Worm (Caenorhabditis elegans) whole organism, late embryonic: ENCODE results near the gene F16B12.4.

Source experiments
- C08G9.2 ChIP-seq: sonication (generic microtip); optimal IDR thresholded peaks from 2 replicates; lab custom pipeline; 2016; ENCODE audit warnings: mild to moderate bottlenecking, missing genetic modification characterization, moderate library complexity, missing compliant biosample characterization
- K09A11.1 ChIP-seq: sonication (generic microtip); optimal IDR thresholded peaks from 2 replicates; lab custom pipeline; 2017; ENCODE audit warnings: antibody characterized with exemption, mild to moderate bottlenecking, missing genetic modification characterization, missing compliant biosample characterization; ENCODE audit not compliant: insufficient read depth
- T23F11.4 ChIP-seq: fragments of 200-800 bp; sonication (Bioruptor generic); optimal IDR thresholded peaks from 2 replicates; lab custom pipeline; 2018; ENCODE audit warnings: mild to moderate bottlenecking, missing genetic modification characterization, missing compliant biosample characterization
- Y22D7AL.16 ChIP-seq: sonication (generic microtip); optimal IDR thresholded peaks from 2 replicates; lab custom pipeline; 2016; ENCODE audit warnings: missing genetic modification characterization, missing compliant biosample characterization
- ahr-1 ChIP-seq: sonication (generic microtip); optimal IDR thresholded peaks from 2 replicates; lab custom pipeline; 2016; ENCODE audit warnings: missing genetic modification characterization, missing compliant biosample characterization
- ceh-14 ChIP-seq: sonication (generic microtip); optimal IDR thresholded peaks from 2 replicates; lab custom pipeline; 2016; ENCODE audit warnings: missing genotype, missing genetic modification characterization, missing compliant biosample characterization
- ceh-19 ChIP-seq: fragments of 200-800 bp; sonication (Bioruptor generic); optimal IDR thresholded peaks from 2 replicates; lab custom pipeline; 2018; ENCODE audit warnings: mild to moderate bottlenecking, missing genetic modification characterization, missing compliant biosample characterization
- ceh-2 ChIP-seq: sonication (generic microtip); optimal IDR thresholded peaks from 2 replicates; lab custom pipeline; 2016; ENCODE audit warnings: missing genotype, missing genetic modification characterization, missing compliant biosample characterization
- ceh-24 ChIP-seq: sonication (generic microtip); optimal IDR thresholded peaks from 2 replicates; lab custom pipeline; 2016; ENCODE audit warnings: mild to moderate bottlenecking, missing genetic modification characterization, missing compliant biosample characterization
- ceh-30 ChIP-seq: fragments of 150-350 bp; optimal IDR thresholded peaks from 2 replicates; lab custom pipeline; 2014; ENCODE audit warnings: missing biosample characterization, missing genetic modification characterization
- ceh-45 ChIP-seq: fragments of 200-800 bp; sonication (Bioruptor generic); IDR thresholded peaks from 2 replicates; pipeline ENCODE4 v1.3.6; 2022; ENCODE audit warnings: missing genetic modification reagents, missing genetic modification characterization, missing compliant biosample characterization
- ceh-6 ChIP-seq: fragments of 200-800 bp; sonication (Bioruptor generic); optimal IDR thresholded peaks from 2 replicates; lab custom pipeline; 2018; ENCODE audit warnings: mild to moderate bottlenecking, missing genetic modification characterization, missing compliant biosample characterization
- ceh-9 ChIP-seq: sonication (generic microtip); optimal IDR thresholded peaks from 2 replicates; lab custom pipeline; 2016; ENCODE audit warnings: mild to moderate bottlenecking, missing genetic modification characterization, inconsistent platforms, missing compliant biosample characterization
- che-1 ChIP-seq: sonication (generic microtip); optimal IDR thresholded peaks from 2 replicates; lab custom pipeline; 2016; ENCODE audit warnings: mild to moderate bottlenecking, missing genetic modification characterization, missing compliant biosample characterization
- dmd-4 ChIP-seq: sonication (generic microtip); optimal IDR thresholded peaks from 2 replicates; lab custom pipeline; 2016; ENCODE audit warnings: borderline replicate concordance, missing genetic modification characterization, missing compliant biosample characterization
- elt-2 ChIP-seq: sonication (generic microtip); optimal IDR thresholded peaks from 2 replicates; lab custom pipeline; 2016; ENCODE audit warnings: missing genetic modification reagents, missing genetic modification characterization, missing compliant biosample characterization
- ets-4 ChIP-seq: sonication (generic microtip); optimal IDR thresholded peaks from 2 replicates; lab custom pipeline; 2016; ENCODE audit warnings: missing genetic modification characterization, missing compliant biosample characterization
- eyg-1 ChIP-seq: sonication (generic microtip); optimal IDR thresholded peaks from 2 replicates; lab custom pipeline; 2016; ENCODE audit warnings: missing genotype, missing genetic modification characterization, missing compliant biosample characterization
- fax-1 ChIP-seq: sonication (generic microtip); optimal IDR thresholded peaks from 2 replicates; lab custom pipeline; 2016; ENCODE audit warnings: missing genotype, missing genetic modification characterization, missing compliant biosample characterization
- fkh-6 ChIP-seq: sonication (generic microtip); optimal IDR thresholded peaks from 2 replicates; lab custom pipeline; 2016; ENCODE audit warnings: missing genetic modification characterization, missing compliant biosample characterization
- gmeb-2 ChIP-seq: sonication (generic microtip); optimal IDR thresholded peaks from 2 replicates; lab custom pipeline; 2016; ENCODE audit warnings: missing genetic modification characterization, inconsistent platforms, missing compliant biosample characterization
- hlh-13 ChIP-seq: fragments of 200-800 bp; sonication (Bioruptor generic); optimal IDR thresholded peaks from 2 replicates; lab custom pipeline; 2018; ENCODE audit warnings: mild to moderate bottlenecking, missing genetic modification characterization, missing compliant biosample characterization
- hlh-15 ChIP-seq: sonication (generic microtip); optimal IDR thresholded peaks from 2 replicates; lab custom pipeline; 2016; ENCODE audit warnings: missing genetic modification characterization, missing compliant biosample characterization
- hlh-8 ChIP-seq: sonication (generic microtip); optimal IDR thresholded peaks from 2 replicates; lab custom pipeline; 2016; ENCODE audit warnings: missing genotype, missing genetic modification characterization, missing compliant biosample characterization
- lim-6 ChIP-seq: sonication (generic microtip); optimal IDR thresholded peaks from 2 replicates; lab custom pipeline; 2016; ENCODE audit warnings: missing genetic modification characterization, missing compliant biosample characterization
- lin-11 ChIP-seq: fragments of 200-800 bp; sonication (Bioruptor generic); optimal IDR thresholded peaks from 2 replicates; lab custom pipeline; 2018; ENCODE audit warnings: mild to moderate bottlenecking, missing genetic modification characterization, missing compliant biosample characterization
- madf-2 ChIP-seq: sonication (generic microtip); optimal IDR thresholded peaks from 2 replicates; lab custom pipeline; 2017; ENCODE audit warnings: missing genetic modification characterization, missing compliant biosample characterization
- mec-3 ChIP-seq: sonication (generic microtip); optimal IDR thresholded peaks from 2 replicates; lab custom pipeline; 2016; ENCODE audit warnings: borderline replicate concordance, missing genetic modification characterization, missing compliant biosample characterization
- npax-4 ChIP-seq: sonication (generic microtip); optimal IDR thresholded peaks from 2 replicates; lab custom pipeline; 2016; ENCODE audit warnings: missing genetic modification characterization, missing compliant biosample characterization
- pax-1 ChIP-seq: fragments of 150-350 bp; optimal IDR thresholded peaks from 2 replicates; lab custom pipeline; 2014; ENCODE audit warnings: missing biosample characterization, missing genetic modification characterization
- pha-2 ChIP-seq: sonication (generic microtip); optimal IDR thresholded peaks from 2 replicates; lab custom pipeline; 2017; ENCODE audit warnings: mild to moderate bottlenecking, missing genetic modification characterization, missing compliant biosample characterization
- pha-4 ChIP-seq: fragments of 150-350 bp; optimal IDR thresholded peaks from 2 replicates; lab custom pipeline; 2018; ENCODE audit warnings: missing biosample characterization, missing genetic modification reagents, missing genetic modification characterization
- pqm-1 ChIP-seq: sonication (generic microtip); optimal IDR thresholded peaks from 2 replicates; lab custom pipeline; 2016; ENCODE audit warnings: missing genetic modification characterization, missing compliant biosample characterization
- pros-1 ChIP-seq: fragments of 150-350 bp; optimal IDR thresholded peaks from 2 replicates; lab custom pipeline; 2014; ENCODE audit warnings: missing biosample characterization, missing genetic modification reagents, missing genetic modification characterization
- sox-2 ChIP-seq: fragments of 200-800 bp; sonication (Bioruptor generic); IDR thresholded peaks from 2 replicates; pipeline ENCODE4 v1.3.6; 2022; ENCODE audit warnings: missing genetic modification reagents, missing genetic modification characterization, missing compliant biosample characterization
- sox-4 ChIP-seq: sonication (generic microtip); optimal IDR thresholded peaks from 2 replicates; lab custom pipeline; 2017; ENCODE audit warnings: mild to moderate bottlenecking, missing genetic modification characterization, inconsistent platforms, missing compliant biosample characterization
- syd-9 ChIP-seq: sonication (generic microtip); optimal IDR thresholded peaks from 2 replicates; lab custom pipeline; 2016; ENCODE audit warnings: mild to moderate bottlenecking, missing genetic modification characterization, moderate library complexity, missing compliant biosample characterization
- tbx-7 ChIP-seq: sonication (generic microtip); optimal IDR thresholded peaks from 2 replicates; lab custom pipeline; 2016; ENCODE audit warnings: missing genotype, missing genetic modification characterization, missing compliant biosample characterization
- unc-3 ChIP-seq, 2 experiments: fragments of 200-800 bp in 1 of 2; sonication (Bioruptor generic) in 1 of 2; sonication (generic microtip) in 1 of 2; conservative IDR thresholded peaks in 1 of 2; optimal IDR thresholded peaks in 1 of 2; 2 replicates each; pipeline versions ENCODE4 v1.3.6 to Lab custom; 2016 to 2022; ENCODE audit warnings: missing compliant biosample characterization in 2 of 2, missing genetic modification characterization in 2 of 2, missing genetic modification reagents in 1 of 2
- unc-55 ChIP-seq: sonication (generic microtip); optimal IDR thresholded peaks from 2 replicates; lab custom pipeline; 2017; ENCODE audit warnings: missing biosample characterization, missing genetic modification reagents, missing genetic modification characterization
- zip-5 ChIP-seq: sonication (generic microtip); optimal IDR thresholded peaks from 2 replicates; lab custom pipeline; 2016; ENCODE audit warnings: missing genetic modification characterization, missing compliant biosample characterization
- ztf-16 ChIP-seq: sonication (generic microtip); optimal IDR thresholded peaks from 2 replicates; lab custom pipeline; 2017; ENCODE audit warnings: missing genetic modification characterization, missing compliant biosample characterization

The F16B12.4 gene

ce11 chrX:14078574-14078973, 19.9 kb downstream of the F16B12.4 start, which contains the start of gene C33G3.5:
C33G3.5 (minus strand) TSS chrX:14078674.
- TF ChIP-seq gmeb-2 (tag; lab: Kevin White, UChicago) (no peak), pha-4 (tag; lab: Kevin White, UChicago) (no peak)
- TF ChIP-seq, all 69 proteins: peak for 0

- TF ChIP-seq ets-4 (no peak), elt-2 (tag; lab: Kevin White, UChicago) (peak; percentile 86)
Measured at ce11 chrX:14070950-14071349, 27.5 kb downstream of the F16B12.4 start, which contains the start of gene C33G3.4. C33G3.4 (plus strand) TSS chrX:14071162.

ce11 chrX:14069528-14069927, 28.9 kb downstream of the F16B12.4 start:
- TF ChIP-seq ets-4 (no peak), ceh-9 (no peak), unc-3 (GFP tag; conservative IDR thresholded peaks at IDR 0.05; lab: Robert Waterston, UW) (no peak), unc-3 (tag; optimal IDR thresholded peaks at IDR 0.05; lab: Kevin White, UChicago) (no peak)

ce11 chrX:14067641-14068040, 30.8 kb downstream of the F16B12.4 start, which contains the start of gene lgc-21:
lgc-21 (minus strand) TSS chrX:14067984.
- TF ChIP-seq sox-4 (tag; lab: Kevin White, UChicago) (no peak), fax-1 (tag; lab: Kevin White, UChicago) (no peak), hlh-15 (no peak), ceh-30 (no peak), pqm-1 (tag; lab: Kevin White, UChicago) (no peak), ceh-2 (tag; lab: Kevin White, UChicago) (no peak), pha-2 (tag; lab: Kevin White, UChicago) (no peak), ceh-24 (tag; lab: Kevin White, UChicago) (no peak), ceh-45 (GFP tag; lab: Robert Waterston, UW) (no peak), mec-3 (tag; lab: Kevin White, UChicago) (no peak), lin-11 (tag; lab: Kevin White, UChicago) (no peak)

- peak; percentile 91 for TF ChIP-seq ceh-6
- peak; percentile 87 for TF ChIP-seq T23F11.4 (GFP tag; lab: Kevin White, UChicago)
- no peak for TF ChIP-seq pax-1 (tag; lab: Kevin White, UChicago)
- TF ChIP-seq npax-4 (tag; lab: Kevin White, UChicago), result peak; percentile 87
- TF ChIP-seq dmd-4, result peak; percentile 90
- TF ChIP-seq zip-5 (tag; lab: Kevin White, UChicago), result peak; percentile 80
- peak; percentile 89 for TF ChIP-seq gmeb-2 (tag; lab: Kevin White, UChicago)
- TF ChIP-seq ceh-24 (tag; lab: Kevin White, UChicago), result peak; percentile 77
- peak; percentile 86 for TF ChIP-seq K09A11.1 (tag; lab: Kevin White, UChicago)
- peak; percentile 29 for TF ChIP-seq unc-55 (GFP tag; lab: Kevin White, UChicago)
- TF ChIP-seq Y22D7AL.16 (tag; lab: Kevin White, UChicago), result peak; percentile 88
- TF ChIP-seq ceh-19 (GFP tag; lab: Kevin White, UChicago), result peak; percentile 94
- TF ChIP-seq hlh-8 (tag; lab: Kevin White, UChicago), result peak; percentile 81
- peak; percentile 89 for TF ChIP-seq ztf-16 (tag; lab: Kevin White, UChicago)
- peak; percentile 94 for TF ChIP-seq unc-3 (GFP tag; conservative IDR thresholded peaks at IDR 0.05; lab: Robert Waterston, UW)
- TF ChIP-seq unc-3 (tag; optimal IDR thresholded peaks at IDR 0.05; lab: Kevin White, UChicago), result peak; percentile 91
- peak; percentile 67 for TF ChIP-seq tbx-7
- TF ChIP-seq hlh-13, result peak; percentile 81
- TF ChIP-seq ets-4, result peak; percentile 46
- peak; percentile 57 for TF ChIP-seq ceh-30
- peak; percentile 84 for TF ChIP-seq C08G9.2 (tag; lab: Kevin White, UChicago)
- peak; percentile 92 for TF ChIP-seq eyg-1 (tag; lab: Kevin White, UChicago)
- peak; percentile 82 for TF ChIP-seq ceh-2 (tag; lab: Kevin White, UChicago)
- peak; percentile 87 for TF ChIP-seq ahr-1 (tag; lab: Kevin White, UChicago)
- TF ChIP-seq pros-1 (tag; lab: Kevin White, UChicago), result peak; percentile 50
- peak; percentile 91 for TF ChIP-seq syd-9 (tag; lab: Kevin White, UChicago)
- TF ChIP-seq ceh-14, result peak; percentile 90
- TF ChIP-seq madf-2 (tag; lab: Kevin White, UChicago), result peak; percentile 95
- peak; percentile 92 for TF ChIP-seq che-1 (tag; lab: Kevin White, UChicago)
- TF ChIP-seq mec-3 (tag; lab: Kevin White, UChicago), result peak; percentile 40
- TF ChIP-seq lim-6 (tag; lab: Kevin White, UChicago), result peak; percentile 88
- peak; percentile 98 for TF ChIP-seq elt-2 (tag; lab: Kevin White, UChicago)
- peak; percentile 94 for TF ChIP-seq sox-2 (GFP tag; lab: Robert Waterston, UW)
- peak; percentile 91 for TF ChIP-seq fkh-6 (tag; lab: Kevin White, UChicago)
Measured at ce11 chrX:14063830-14064229, 34.6 kb downstream of the F16B12.4 start.
